Fruit fly (Drosophila melanogaster) whole organism, prepupa: ENCODE results near the gene CG34376.

ENCODE experiments used
- Blimp-1 ChIP-seq: fragments of 200-800 bp; sonication (Bioruptor generic); optimal IDR thresholded peaks from 3 replicates; lab custom pipeline; 2017; ENCODE audit warnings: missing biosample characterization, missing genetic modification characterization, mild to moderate bottlenecking, moderate library complexity, missing genetic modification reagents
- CG10669 ChIP-seq: fragments of 200-800 bp; sonication (Bioruptor generic); optimal IDR thresholded peaks from 3 replicates; lab custom pipeline; 2018; ENCODE audit warnings: missing biosample characterization, mild to moderate bottlenecking, missing genetic modification characterization, moderate library complexity
- CG11294 ChIP-seq: fragments of 200-800 bp; sonication (Bioruptor generic); IDR thresholded peaks from 2 replicates; pipeline ENCODE4 v1.3.6; 2022; ENCODE audit warnings: missing biosample characterization, missing genetic modification characterization
- CG11762 ChIP-seq: fragments of 200-800 bp; sonication (Bioruptor generic); optimal IDR thresholded peaks from 3 replicates; lab custom pipeline; 2016; ENCODE audit warnings: missing biosample characterization, missing genetic modification characterization; ENCODE audit not compliant: insufficient read depth
- CG11902 ChIP-seq: fragments of 200-800 bp; sonication (Bioruptor generic); optimal IDR thresholded peaks from 3 replicates; lab custom pipeline; 2016; ENCODE audit warnings: missing biosample characterization, missing genetic modification characterization
- CG15336 ChIP-seq: fragments of 200-800 bp; sonication (Bioruptor generic); IDR thresholded peaks from 2 replicates; pipeline ENCODE4 v1.3.6; 2022; ENCODE audit warnings: missing biosample characterization, missing genetic modification characterization
- CG1621 ChIP-seq: fragments of 200-800 bp; sonication (Bioruptor generic); optimal IDR thresholded peaks from 3 replicates; lab custom pipeline; 2018; ENCODE audit warnings: missing biosample characterization, mild to moderate bottlenecking, missing genetic modification characterization
- CG16779 ChIP-seq: fragments of 200-800 bp; sonication (Bioruptor generic); optimal IDR thresholded peaks from 3 replicates; lab custom pipeline; 2017; ENCODE audit warnings: missing biosample characterization, mild to moderate bottlenecking, missing genetic modification characterization
- CG3032 ChIP-seq: fragments of 200-800 bp; optimal IDR thresholded peaks from 2 replicates; lab custom pipeline; 2019; ENCODE audit warnings: missing biosample characterization, mild to moderate bottlenecking, missing genetic modification characterization, moderate library complexity
- CG31627 ChIP-seq: fragments of 200-800 bp; sonication (Bioruptor generic); optimal IDR thresholded peaks from 3 replicates; lab custom pipeline; 2016; ENCODE audit warnings: missing biosample characterization, missing genetic modification characterization
- CG32006 ChIP-seq: fragments of 200-800 bp; sonication (Bioruptor generic); optimal IDR thresholded peaks from 3 replicates; lab custom pipeline; 2017; ENCODE audit warnings: missing biosample characterization, mild to moderate bottlenecking, missing genetic modification characterization
- CG34406 ChIP-seq: fragments of 200-800 bp; sonication (Bioruptor generic); optimal IDR thresholded peaks from 3 replicates; lab custom pipeline; 2016; ENCODE audit warnings: missing biosample characterization, missing genetic modification characterization
- CG3919 ChIP-seq: fragments of 200-800 bp; sonication (Bioruptor generic); optimal IDR thresholded peaks from 3 replicates; lab custom pipeline; 2016; ENCODE audit warnings: missing biosample characterization, missing genetic modification characterization
- CG4318 ChIP-seq: fragments of 200-800 bp; sonication (Bioruptor generic); optimal IDR thresholded peaks from 3 replicates; lab custom pipeline; 2017; ENCODE audit warnings: missing biosample characterization, mild to moderate bottlenecking, missing genetic modification characterization
- CG6163 ChIP-seq: fragments of 200-800 bp; sonication (Bioruptor generic); IDR thresholded peaks from 3 replicates; pipeline ENCODE4 v1.3.6; 2022; ENCODE audit warnings: missing biosample characterization, missing genetic modification characterization
- CG6276 ChIP-seq: fragments of 200-800 bp; sonication (Bioruptor generic); optimal IDR thresholded peaks from 2 replicates; lab custom pipeline; 2017; ENCODE audit warnings: missing biosample characterization, mild to moderate bottlenecking, missing genetic modification characterization
- CG6792 ChIP-seq: fragments of 200-800 bp; sonication (Bioruptor generic); optimal IDR thresholded peaks from 3 replicates; lab custom pipeline; 2016; ENCODE audit warnings: missing biosample characterization, missing genetic modification characterization
- CG6808 ChIP-seq: fragments of 200-800 bp; sonication (Bioruptor generic); optimal IDR thresholded peaks from 3 replicates; lab custom pipeline; 2017; ENCODE audit warnings: missing biosample characterization, missing genetic modification characterization, mild to moderate bottlenecking, moderate library complexity, missing genetic modification reagents
- CG7368 ChIP-seq: fragments of 200-800 bp; sonication (Bioruptor generic); optimal IDR thresholded peaks from 3 replicates; lab custom pipeline; 2016; ENCODE audit warnings: missing biosample characterization, missing genetic modification characterization
- CG8119 ChIP-seq: fragments of 200-800 bp; sonication (Bioruptor generic); IDR thresholded peaks from 3 replicates; pipeline ENCODE4 v1.3.6; 2022; ENCODE audit warnings: missing biosample characterization, missing genetic modification characterization
- CG8319 ChIP-seq: fragments of 200-800 bp; sonication (Bioruptor generic); optimal IDR thresholded peaks from 3 replicates; lab custom pipeline; 2016; ENCODE audit warnings: missing biosample characterization, missing genetic modification characterization
- CG8632 ChIP-seq: fragments of 200-800 bp; sonication (Bioruptor generic); optimal IDR thresholded peaks from 3 replicates; lab custom pipeline; 2016; ENCODE audit warnings: missing biosample characterization, missing genetic modification characterization
- CG9139 ChIP-seq: fragments of 200-800 bp; sonication (Bioruptor generic); optimal IDR thresholded peaks from 3 replicates; lab custom pipeline; 2017; ENCODE audit warnings: missing biosample characterization, mild to moderate bottlenecking, missing genetic modification characterization
- Eip78C ChIP-seq: fragments of 200-800 bp; sonication (Bioruptor generic); peaks from one replicate; lab custom pipeline; 2016; ENCODE audit warnings: missing biosample characterization, missing genetic modification characterization
- Ets21C ChIP-seq: fragments of 200-800 bp; sonication (Bioruptor generic); optimal IDR thresholded peaks from 3 replicates; lab custom pipeline; 2016; ENCODE audit warnings: missing biosample characterization, missing genetic modification characterization
- Ets96B ChIP-seq: fragments of 200-800 bp; optimal IDR thresholded peaks from 2 replicates; lab custom pipeline; 2019; ENCODE audit warnings: missing biosample characterization, mild to moderate bottlenecking, missing genetic modification characterization, moderate library complexity
- Hr38 ChIP-seq: sonication (Bioruptor generic); optimal IDR thresholded peaks from 2 replicates; lab custom pipeline; 2016; ENCODE audit warnings: missing biosample characterization, missing genetic modification characterization
- Hr39 ChIP-seq: fragments of 200-800 bp; sonication (Bioruptor generic); optimal IDR thresholded peaks from 2 replicates; lab custom pipeline; 2016; ENCODE audit warnings: missing biosample characterization, missing genetic modification characterization
- Hr4 ChIP-seq: fragments of 200-800 bp; sonication (Bioruptor generic); optimal IDR thresholded peaks from 3 replicates; lab custom pipeline; 2016; ENCODE audit warnings: missing biosample characterization, missing genetic modification characterization
- Met ChIP-seq: fragments of 200-800 bp; sonication (Bioruptor generic); optimal IDR thresholded peaks from 3 replicates; lab custom pipeline; 2016; ENCODE audit warnings: missing biosample characterization, missing genetic modification characterization
- OdsH ChIP-seq: fragments of 200-800 bp; sonication (Bioruptor generic); optimal IDR thresholded peaks from 3 replicates; lab custom pipeline; 2016; ENCODE audit warnings: missing biosample characterization, missing genetic modification characterization
- Smox ChIP-seq: fragments of 200-800 bp; sonication (Bioruptor generic); optimal IDR thresholded peaks from 3 replicates; lab custom pipeline; 2016; ENCODE audit warnings: missing biosample characterization, missing genetic modification characterization
- Sox14 ChIP-seq: fragments of 200-800 bp; sonication (Bioruptor generic); optimal IDR thresholded peaks from 3 replicates; lab custom pipeline; 2016; ENCODE audit warnings: missing biosample characterization, missing genetic modification characterization
- Sox15 ChIP-seq: fragments of 200-800 bp; sonication (Bioruptor generic); optimal IDR thresholded peaks from 3 replicates; lab custom pipeline; 2016; ENCODE audit warnings: missing biosample characterization, missing genetic modification characterization
- achi ChIP-seq: fragments of 200-800 bp; sonication (Bioruptor generic); optimal IDR thresholded peaks from 3 replicates; lab custom pipeline; 2016; ENCODE audit warnings: missing biosample characterization, missing genetic modification characterization
- acj6 ChIP-seq: fragments of 200-800 bp; sonication (Bioruptor generic); optimal IDR thresholded peaks from 3 replicates; lab custom pipeline; 2016; ENCODE audit warnings: missing biosample characterization, missing genetic modification characterization
- cyc ChIP-seq: fragments of 200-800 bp; sonication (Bioruptor generic); optimal IDR thresholded peaks from 3 replicates; lab custom pipeline; 2016; ENCODE audit warnings: missing biosample characterization, missing genetic modification characterization
- dac ChIP-seq: fragments of 200-800 bp; sonication (Bioruptor generic); optimal IDR thresholded peaks from 2 replicates; lab custom pipeline; 2017; ENCODE audit warnings: missing biosample characterization, mild to moderate bottlenecking, missing genetic modification characterization
- dsx ChIP-seq: fragments of 200-800 bp; optimal IDR thresholded peaks from 3 replicates; lab custom pipeline; 2019; ENCODE audit warnings: missing biosample characterization, mild to moderate bottlenecking, missing genetic modification characterization, moderate library complexity; ENCODE audit not compliant: poor library complexity, severe bottlenecking
- eg ChIP-seq: fragments of 200-800 bp; sonication (Bioruptor generic); IDR thresholded peaks from 3 replicates; pipeline ENCODE4 v1.3.6; 2022; ENCODE audit warnings: missing biosample characterization, missing genetic modification characterization
- esn ChIP-seq: fragments of 200-800 bp; sonication (Bioruptor generic); optimal IDR thresholded peaks from 2 replicates; lab custom pipeline; 2016; ENCODE audit warnings: missing biosample characterization, mild to moderate bottlenecking, missing genetic modification characterization, moderate library complexity
- fd59A ChIP-seq: fragments of 200-800 bp; sonication (Bioruptor generic); optimal IDR thresholded peaks from 2 replicates; lab custom pipeline; 2017; ENCODE audit warnings: missing biosample characterization, mild to moderate bottlenecking, missing genetic modification characterization, missing genetic modification reagents
- fd85E ChIP-seq: fragments of 200-800 bp; sonication (Bioruptor generic); optimal IDR thresholded peaks from 3 replicates; lab custom pipeline; 2016; ENCODE audit warnings: missing biosample characterization, missing genetic modification characterization
- fkh ChIP-seq: fragments of 200-800 bp; sonication (Bioruptor generic); optimal IDR thresholded peaks from 3 replicates; lab custom pipeline; 2017; ENCODE audit warnings: missing biosample characterization, mild to moderate bottlenecking, missing genetic modification characterization, moderate library complexity
- lz ChIP-seq: fragments of 200-800 bp; sonication (Bioruptor generic); optimal IDR thresholded peaks from 3 replicates; lab custom pipeline; 2016; ENCODE audit warnings: missing biosample characterization, missing genetic modification characterization
- pdm3 ChIP-seq: fragments of 200-800 bp; sonication (Bioruptor generic); optimal IDR thresholded peaks from 3 replicates; lab custom pipeline; 2016; ENCODE audit warnings: missing biosample characterization, missing genetic modification characterization
- salr ChIP-seq, 2 experiments: fragments of 200-800 bp; sonication (Bioruptor generic); optimal IDR thresholded peaks; 3 replicates each; lab custom pipeline; 2016 to 2018; ENCODE audit warnings: missing biosample characterization in 2 of 2, missing genetic modification characterization in 2 of 2, mild to moderate bottlenecking in 1 of 2
- spab ChIP-seq: fragments of 200-800 bp; sonication (Bioruptor generic); optimal IDR thresholded peaks from 2 replicates; lab custom pipeline; 2017; ENCODE audit warnings: missing biosample characterization, mild to moderate bottlenecking, missing genetic modification characterization, missing genetic modification reagents
- svp ChIP-seq: fragments of 200-800 bp; sonication (Bioruptor generic); peaks from one replicate; lab custom pipeline; 2016; ENCODE audit warnings: missing biosample characterization, missing genetic modification characterization
- topi ChIP-seq: fragments of 200-800 bp; sonication (Bioruptor generic); optimal IDR thresholded peaks from 3 replicates; lab custom pipeline; 2016; ENCODE audit warnings: missing biosample characterization, missing genetic modification characterization
- vri ChIP-seq: fragments of 200-800 bp; sonication (Bioruptor generic); optimal IDR thresholded peaks from 3 replicates; lab custom pipeline; 2016; ENCODE audit warnings: missing biosample characterization, mild to moderate bottlenecking, missing genetic modification characterization

Gene CG34376

DNA sequence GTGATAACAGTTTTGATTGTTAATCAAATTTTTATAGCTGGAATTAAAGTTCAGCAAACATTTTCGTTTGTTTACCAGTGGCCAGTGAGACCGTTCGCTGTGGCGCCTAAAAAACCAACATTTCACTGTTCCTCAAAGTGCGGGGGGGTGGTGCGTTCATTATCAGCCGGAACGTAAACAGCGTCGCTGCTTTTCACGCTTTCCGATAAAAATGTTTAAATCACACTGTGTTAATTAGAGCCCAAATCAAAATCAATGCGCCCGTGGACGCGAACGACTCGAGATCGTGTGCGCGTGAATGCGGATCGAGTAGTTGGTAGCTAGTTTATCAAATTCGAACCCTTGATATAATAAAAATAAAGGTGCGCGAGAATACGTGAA lies at the start of gene CG34376 (continued):
- TF ChIP-seq cyc (GFP tag; lab: Kevin White, UChicago) = no peak
- peak; percentile 18 for TF ChIP-seq Sox14
- TF ChIP-seq Ets21C (GFP tag; lab: Kevin White, UChicago) = no peak
- TF ChIP-seq vri (GFP tag; lab: Kevin White, UChicago) = peak; percentile 18
- TF ChIP-seq topi (GFP tag; lab: Kevin White, UChicago) = peak; percentile 0
- TF ChIP-seq Hr39 = no peak
- TF ChIP-seq acj6 (GFP tag; lab: Kevin White, UChicago) = no peak

DNA sequence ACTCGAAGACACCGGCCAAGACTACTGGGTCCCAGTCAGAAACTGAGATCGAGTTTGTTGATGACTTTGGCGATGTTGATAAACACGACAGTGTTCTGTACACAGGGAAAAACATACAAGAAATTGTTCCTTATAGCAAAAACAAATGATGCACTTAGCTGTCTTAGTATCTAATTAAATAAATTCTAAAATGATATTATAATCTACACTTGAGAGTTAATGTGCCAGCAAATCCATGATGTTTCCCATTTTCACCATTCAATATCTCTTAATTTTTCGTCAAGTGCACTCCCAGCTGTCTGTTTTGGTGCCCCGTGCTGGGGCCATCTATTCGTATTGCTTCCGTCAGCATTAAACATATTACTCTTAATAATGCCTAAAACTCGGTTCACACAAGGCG lies 47.7 kb upstream of the CG34376 start:
- TF ChIP-seq Hr4 (GFP tag; lab: Kevin White, UChicago) = no peak
- peak; percentile 76 for TF ChIP-seq CG15336
- no peak for TF ChIP-seq spab (GFP tag; lab: Kevin White, UChicago)
- no peak for TF ChIP-seq Met
- TF ChIP-seq Hr39 = no peak
- peak; percentile 76 for TF ChIP-seq CG32006 (GFP tag; lab: Kevin White, UChicago)
- no peak for TF ChIP-seq CG11902 (GFP tag; lab: Kevin White, UChicago)
- TF ChIP-seq CG34406 = no peak
- no peak for TF ChIP-seq dac (GFP tag; lab: Kevin White, UChicago)
- TF ChIP-seq CG10669 (GFP tag; lab: Kevin White, UChicago) = no peak
- TF ChIP-seq dsx (GFP tag; lab: Kevin White, UChicago) = peak; percentile 5
- TF ChIP-seq Sox15 = no peak
- TF ChIP-seq pdm3 (GFP tag; lab: Kevin White, UChicago) = peak; percentile 44
- peak; percentile 44 for TF ChIP-seq achi
- TF ChIP-seq fd59A (GFP tag; lab: Kevin White, UChicago) = no peak
- TF ChIP-seq CG4318 (GFP tag; lab: Kevin White, UChicago) = peak; percentile 53
- no peak for TF ChIP-seq CG11294
- TF ChIP-seq Hr38 (GFP tag; lab: Kevin White, UChicago) = no peak
- no peak for TF ChIP-seq cyc (GFP tag; lab: Kevin White, UChicago)
- peak; percentile 72 for TF ChIP-seq eg (GFP tag; lab: Robert Waterston, UW)
- no peak for TF ChIP-seq Eip78C (GFP tag; lab: Kevin White, UChicago)
- no peak for TF ChIP-seq svp (GFP tag; lab: Kevin White, UChicago)
- no peak; the same call in none of the 3 replicates for TF ChIP-seq CG6163 (GFP tag; lab: Robert Waterston, UW)
- no peak for TF ChIP-seq fkh (GFP tag; lab: Kevin White, UChicago)
- TF ChIP-seq OdsH (GFP tag; lab: Kevin White, UChicago) = no peak
- no peak for TF ChIP-seq Smox (GFP tag; lab: Kevin White, UChicago)
- TF ChIP-seq lz (GFP tag; lab: Kevin White, UChicago) = no peak
- TF ChIP-seq CG1621 (tag; lab: Kevin White, UChicago) = no peak
- TF ChIP-seq CG6792 (GFP tag; lab: Kevin White, UChicago) = no peak
- no peak for TF ChIP-seq fd85E (GFP tag; lab: Kevin White, UChicago)
- TF ChIP-seq CG3032 (tag; lab: Kevin White, UChicago) = peak; percentile 50
- TF ChIP-seq esn (GFP tag; lab: Kevin White, UChicago) = no peak
- peak; percentile 7 for TF ChIP-seq CG11762 (GFP tag; lab: Kevin White, UChicago)
- no peak for TF ChIP-seq CG16779 (tag; lab: Kevin White, UChicago)
- peak; percentile 8 for TF ChIP-seq CG7368 (GFP tag; lab: Kevin White, UChicago)
- TF ChIP-seq Ets96B (tag; lab: Kevin White, UChicago) = peak; percentile 38
- TF ChIP-seq CG3919 (GFP tag; lab: Kevin White, UChicago) = no peak
- TF ChIP-seq vri (GFP tag; lab: Kevin White, UChicago) = no peak
- no peak for TF ChIP-seq CG6808 (GFP tag; lab: Kevin White, UChicago)
- TF ChIP-seq CG8632 = no peak
- no peak for TF ChIP-seq CG6276 (GFP tag; lab: Kevin White, UChicago)
- TF ChIP-seq salr (GFP tag; optimal IDR thresholded peaks at IDR 0.05; lab: Kevin White, UChicago) = peak in 1 of 2 experiments; percentile 35
- peak; percentile 64 for TF ChIP-seq CG8119
- no peak for TF ChIP-seq CG31627
- no peak for TF ChIP-seq Blimp-1 (GFP tag; lab: Kevin White, UChicago)
- no peak for TF ChIP-seq topi (GFP tag; lab: Kevin White, UChicago)
- peak; percentile 1 for TF ChIP-seq CG8319 (GFP tag; lab: Kevin White, UChicago)
- TF ChIP-seq CG9139 (GFP tag; lab: Kevin White, UChicago) = no peak
